In genomic region chrX:10553048-10553447, ce11 we compare ENCODE assay signal across 3 worm cellular contexts.
A peak's percentile ranks its signal among the peaks of the same experiment; 100 is the strongest.
TF ChIP-seq lines count a peak whose summit lies in the region.

No protein-coding gene starts in this region.

TF ChIP-seq in whole organism, L1 larva, 84 proteins besides CTCF, POLR2A, EP300 and RAD21:
- TF ChIP-seq ceh-8 (GFP tag; optimal IDR thresholded peaks at IDR 0.05; lab: Kevin White, UChicago) (peak; percentile 52), efl-1 (optimal IDR thresholded peaks at IDR 0.05; lab: Kevin White, UChicago) (no peak), efl-1 (GFP tag; optimal IDR thresholded peaks at IDR 0.05 in 1 of 2; lab: Kevin White, UChicago) (peak in 1 of 2 experiments; percentile 46), lin-14 (GFP tag; optimal IDR thresholded peaks at IDR 0.05; lab: Kevin White, UChicago) (peak; percentile 29), pag-3 (tag; optimal IDR thresholded peaks at IDR 0.05; lab: Kevin White, UChicago; ENCODE audit: borderline replicate concordance, insufficient read depth) (no peak)

TF ChIP-seq in whole organism, L4 larva, 104 proteins besides CTCF, POLR2A, EP300 and RAD21:
- no peak for TF ChIP-seq mdt-29 (GFP tag; IDR thresholded peaks at IDR 0.05; lab: Robert Waterston, UW)
- no peak for TF ChIP-seq pqm-1 (tag; optimal IDR thresholded peaks at IDR 0.05; lab: Kevin White, UChicago)
- peak in 1 of 2 experiments; percentile 95 for TF ChIP-seq unc-62 (GFP tag; optimal IDR thresholded peaks at IDR 0.05 in 1 of 2; lab: Kevin White, UChicago)
- TF ChIP-seq unc-62 (tag; optimal IDR thresholded peaks at IDR 0.05; lab: Kevin White, UChicago) = no peak
- no peak for TF ChIP-seq ama-1 (optimal IDR thresholded peaks at IDR 0.05; lab: Kevin White, UChicago)
- no peak for TF ChIP-seq zfp-3 (GFP tag; conservative IDR thresholded peaks at IDR 0.05; lab: Robert Waterston, UW)
- TF ChIP-seq Y5F2A.4 (GFP tag; optimal IDR thresholded peaks at IDR 0.05; lab: Kevin White, UChicago) = no peak
- TF ChIP-seq ctbp-1 (GFP tag; IDR thresholded peaks at IDR 0.05; lab: Robert Waterston, UW) = 0 out of 2 replicates have a peak, but pooled peaks have one; percentile 18
- no peak for TF ChIP-seq attf-4 (tag; optimal IDR thresholded peaks at IDR 0.05; lab: Kevin White, UChicago)

TF ChIP-seq in whole organism, mixed stage, embryonic, 35 proteins besides CTCF, POLR2A, EP300 and RAD21:
- TF ChIP-seq mls-2 (tag; optimal IDR thresholded peaks at IDR 0.05; lab: Kevin White, UChicago) = no peak
- TF ChIP-seq ces-1 (GFP tag; optimal IDR thresholded peaks at IDR 0.05; lab: Kevin White, UChicago) = peak; percentile 6
